Fruit fly (Drosophila melanogaster) whole organism, embryonic: ENCODE data around the gene unc-119.

Experiments used
- B-H2 ChIP-seq: fragments of 200-800 bp; sonication (Bioruptor generic); optimal IDR thresholded peaks from 2 replicates; lab custom pipeline; 2018; ENCODE audit warnings: missing biosample characterization, mild to moderate bottlenecking, missing genetic modification characterization
- BtbVII ChIP-seq: fragments of 200-800 bp; sonication (Bioruptor generic); optimal IDR thresholded peaks from 3 replicates; lab custom pipeline; 2017; ENCODE audit warnings: missing biosample characterization, mild to moderate bottlenecking, missing genetic modification characterization
- Bteb2 ChIP-seq: fragments of 200-800 bp; sonication (Bioruptor generic); optimal IDR thresholded peaks from 2 replicates; lab custom pipeline; 2016; ENCODE audit warnings: missing biosample characterization, missing genetic modification characterization
- CG10209 ChIP-seq: fragments of 200-800 bp; sonication (Bioruptor generic); optimal IDR thresholded peaks from 3 replicates; lab custom pipeline; 2017; ENCODE audit warnings: missing biosample characterization, mild to moderate bottlenecking, missing genetic modification characterization, missing genetic modification reagents
- CG1024 ChIP-seq: fragments of 200-800 bp; sonication (Bioruptor generic); IDR thresholded peaks from 2 replicates; pipeline ENCODE4 v1.3.6; 2022; ENCODE audit warnings: missing biosample characterization, missing genetic modification characterization
- CG10654 ChIP-seq: fragments of 200-800 bp; sonication (Bioruptor generic); optimal IDR thresholded peaks from 2 replicates; lab custom pipeline; 2016; ENCODE audit warnings: missing biosample characterization, missing genetic modification characterization
- CG12769 ChIP-seq: fragments of 200-800 bp; sonication (Bioruptor generic); optimal IDR thresholded peaks from 2 replicates; lab custom pipeline; 2019; ENCODE audit warnings: missing biosample characterization, mild to moderate bottlenecking, missing genetic modification characterization, moderate library complexity
- CG14965 ChIP-seq: fragments of 200-800 bp; sonication (Bioruptor generic); optimal IDR thresholded peaks from 2 replicates; lab custom pipeline; 2016; ENCODE audit warnings: missing biosample characterization, missing genetic modification characterization, borderline replicate concordance
- CG17802 ChIP-seq: fragments of 200-800 bp; sonication (Bioruptor generic); optimal IDR thresholded peaks from 2 replicates; lab custom pipeline; 2018; ENCODE audit warnings: missing biosample characterization, mild to moderate bottlenecking, missing genetic modification characterization, moderate library complexity
- CG2678 ChIP-seq: fragments of 200-800 bp; sonication (Bioruptor generic); optimal IDR thresholded peaks from 3 replicates; lab custom pipeline; 2019; ENCODE audit warnings: missing biosample characterization, mild to moderate bottlenecking, missing genetic modification characterization, moderate library complexity
- CG2875 ChIP-seq: fragments of 200-800 bp; sonication (Bioruptor generic); optimal IDR thresholded peaks from 2 replicates; lab custom pipeline; 2017; ENCODE audit warnings: missing biosample characterization, mild to moderate bottlenecking, missing genetic modification characterization, missing genetic modification reagents
- CG30020 ChIP-seq: fragments of 200-800 bp; optimal IDR thresholded peaks from 2 replicates; lab custom pipeline; 2019; ENCODE audit warnings: missing biosample characterization, mild to moderate bottlenecking, missing genetic modification characterization, moderate library complexity
- CG30431 ChIP-seq: fragments of 200-800 bp; sonication (Bioruptor generic); optimal IDR thresholded peaks from 2 replicates; lab custom pipeline; 2017; ENCODE audit warnings: missing biosample characterization, missing genetic modification characterization
- CG3407 ChIP-seq: fragments of 200-800 bp; sonication (Bioruptor generic); optimal IDR thresholded peaks from 2 replicates; lab custom pipeline; 2018; ENCODE audit warnings: missing biosample characterization, mild to moderate bottlenecking, missing genetic modification characterization
- CG34224 ChIP-seq: fragments of 200-800 bp; sonication (Bioruptor generic); IDR thresholded peaks from 3 replicates; pipeline ENCODE4 v1.3.6; 2022; ENCODE audit warnings: missing biosample characterization, missing genetic modification characterization; ENCODE audit not compliant: partially characterized antibody
- CG42726 ChIP-seq: fragments of 200-800 bp; sonication (Bioruptor generic); IDR thresholded peaks from 2 replicates; pipeline ENCODE4 v1.3.6; 2022; ENCODE audit warnings: missing biosample characterization, missing genetic modification characterization; ENCODE audit not compliant: partially characterized antibody
- CG4707 ChIP-seq: fragments of 200-800 bp; sonication (Bioruptor generic); optimal IDR thresholded peaks from 2 replicates; lab custom pipeline; 2018; ENCODE audit warnings: missing biosample characterization, mild to moderate bottlenecking, missing genetic modification characterization, moderate library complexity
- CG4730 ChIP-seq: fragments of 200-800 bp; sonication (Bioruptor generic); IDR thresholded peaks from 2 replicates; pipeline ENCODE4 v1.3.6; 2022; ENCODE audit warnings: missing biosample characterization, missing genetic modification characterization
- CG8290 ChIP-seq, 3 experiments: fragments of 200-800 bp; sonication (Bioruptor generic); optimal IDR thresholded peaks; 2 replicates each; lab custom pipeline; 2016 to 2019; ENCODE audit warnings: missing biosample characterization in 3 of 3, missing genetic modification characterization in 3 of 3, mild to moderate bottlenecking in 2 of 3, moderate library complexity in 1 of 3
- CG8944 ChIP-seq: fragments of 200-800 bp; sonication (Bioruptor generic); optimal IDR thresholded peaks from 3 replicates; lab custom pipeline; 2016; ENCODE audit warnings: missing biosample characterization, missing genetic modification characterization
- Doc2 ChIP-seq: fragments of 200-800 bp; sonication (Bioruptor generic); IDR thresholded peaks from 2 replicates; pipeline ENCODE4 v1.3.6; 2022; ENCODE audit warnings: missing biosample characterization, missing genetic modification characterization
- HLH4C ChIP-seq: fragments of 200-800 bp; sonication (Bioruptor generic); IDR thresholded peaks from 3 replicates; pipeline ENCODE4 v1.3.6; 2022; ENCODE audit warnings: missing biosample characterization, missing genetic modification characterization; ENCODE audit not compliant: partially characterized antibody
- Hr3 ChIP-seq: fragments of 200-800 bp; sonication (Bioruptor generic); optimal IDR thresholded peaks from 3 replicates; lab custom pipeline; 2016; ENCODE audit warnings: missing biosample characterization, missing genetic modification characterization
- Hr39 ChIP-seq: fragments of >200 bp; optimal IDR thresholded peaks from 2 replicates; lab custom pipeline; 2017
- Hsf ChIP-seq: fragments of 200-800 bp; sonication (Bioruptor generic); optimal IDR thresholded peaks from 3 replicates; lab custom pipeline; 2016; ENCODE audit warnings: missing biosample characterization, missing genetic modification characterization
- Mrtf ChIP-seq: fragments of 200-800 bp; sonication (Bioruptor generic); IDR thresholded peaks from 3 replicates; pipeline ENCODE4 v1.3.6; 2022; ENCODE audit warnings: missing biosample characterization, missing genetic modification characterization
- NC2α ChIP-seq: fragments of 200-800 bp; sonication (Bioruptor generic); optimal IDR thresholded peaks from 2 replicates; lab custom pipeline; 2016; ENCODE audit warnings: missing biosample characterization, missing genetic modification characterization
- Rx ChIP-seq: fragments of 200-800 bp; sonication (Bioruptor generic); IDR thresholded peaks from 2 replicates; pipeline ENCODE4 v1.3.6; 2022; ENCODE audit warnings: missing biosample characterization, missing genetic modification characterization
- Six4 ChIP-seq: fragments of 200-800 bp; sonication (Bioruptor generic); optimal IDR thresholded peaks from 2 replicates; lab custom pipeline; 2016; ENCODE audit warnings: missing biosample characterization, missing genetic modification characterization
- Trl ChIP-seq, 3 experiments: fragments of >200 bp in 2 of 3; fragments of 200-800 bp in 1 of 3; sonication (Bioruptor generic) in 1 of 3; optimal IDR thresholded peaks; 2 replicates in 1 of 3; 3 replicates in 2 of 3; lab custom pipeline; 2016 to 2017; ENCODE audit warnings: missing biosample characterization in 1 of 3, missing genetic modification characterization in 1 of 3
- Usf ChIP-seq: fragments of 200-800 bp; sonication (Bioruptor generic); optimal IDR thresholded peaks from 2 replicates; lab custom pipeline; 2017; ENCODE audit warnings: missing genotype, missing biosample characterization, missing genetic modification characterization
- corto ChIP-seq: fragments of 200-800 bp; sonication (Bioruptor generic); optimal IDR thresholded peaks from 2 replicates; lab custom pipeline; 2016; ENCODE audit warnings: missing biosample characterization, mild to moderate bottlenecking, missing genetic modification characterization, moderate library complexity
- dan ChIP-seq: fragments of 200-800 bp; sonication (Bioruptor generic); IDR thresholded peaks from 2 replicates; pipeline ENCODE4 v1.3.6; 2022; ENCODE audit warnings: missing biosample characterization, missing genetic modification characterization
- eve ChIP-seq, 2 experiments: fragments of >200 bp; optimal IDR thresholded peaks; 2 replicates each; lab custom pipeline; 2017; ENCODE audit warnings: missing biosample characterization in 2 of 2, missing genetic modification characterization in 2 of 2
- lbe ChIP-seq: fragments of 200-800 bp; sonication (Bioruptor generic); optimal IDR thresholded peaks from 2 replicates; lab custom pipeline; 2016; ENCODE audit warnings: missing biosample characterization, mild to moderate bottlenecking, missing genetic modification characterization
- onecut ChIP-seq: fragments of 200-800 bp; sonication (Bioruptor generic); IDR thresholded peaks from 2 replicates; pipeline ENCODE4 v1.3.6; 2022; ENCODE audit warnings: missing biosample characterization, missing genetic modification characterization
- pfk ChIP-seq: fragments of 200-800 bp; sonication (Bioruptor generic); optimal IDR thresholded peaks from 2 replicates; lab custom pipeline; 2018; ENCODE audit warnings: missing biosample characterization, mild to moderate bottlenecking, missing genetic modification characterization, moderate library complexity
- salm ChIP-seq: fragments of 200-800 bp; sonication (Bioruptor generic); optimal IDR thresholded peaks from 2 replicates; lab custom pipeline; 2018; ENCODE audit warnings: missing biosample characterization, mild to moderate bottlenecking, missing genetic modification characterization
- slp2 ChIP-seq: fragments of 200-800 bp; sonication (Bioruptor generic); optimal IDR thresholded peaks from 2 replicates; lab custom pipeline; 2016; ENCODE audit warnings: missing biosample characterization, missing genetic modification characterization
- stc ChIP-seq: fragments of 200-800 bp; sonication (Bioruptor generic); IDR thresholded peaks from 2 replicates; pipeline ENCODE4 v1.3.6; 2022; ENCODE audit warnings: missing biosample characterization, missing genetic modification characterization

The unc-119 gene

dm6 chrX:7323649-7324511 lies 32.8 kb upstream of the unc-119 start, which contains the start of the genes Atg5 and Dok (continued):
- TF ChIP-seq CG4707 (GFP tag; lab: Kevin White, UChicago) (no peak), corto (GFP tag; lab: Kevin White, UChicago) (no peak), CG8290 (GFP tag; optimal IDR thresholded peaks at IDR 0.05; lab: Kevin White, UChicago) (no peak), CG8290 (tag; optimal IDR thresholded peaks at IDR 0.05; lab: Kevin White, UChicago) (peak in 1 of 2 experiments; percentile 70), Rx (GFP tag; lab: Robert Waterston, UW) (no peak), dan (GFP tag; lab: Robert Waterston, UW) (no peak), stc (no peak), NC2α (GFP tag; lab: Kevin White, UChicago) (no peak), Hr39 (lab: Kevin White, UChicago) (no peak), lbe (GFP tag; lab: Kevin White, UChicago) (no peak), BtbVII (GFP tag; lab: Kevin White, UChicago) (no peak), Bteb2 (GFP tag; lab: Kevin White, UChicago) (no peak), Trl (optimal IDR thresholded peaks at IDR 0.05; lab: Kevin White, UChicago) (no peak), Trl (GFP tag; optimal IDR thresholded peaks at IDR 0.05; lab: Kevin White, UChicago) (no peak), onecut (GFP tag; lab: Robert Waterston, UW) (no peak), Mrtf (GFP tag; lab: Robert Waterston, UW) (no peak), HLH4C (GFP tag; lab: Robert Waterston, UW) (peak; percentile 64), slp2 (GFP tag; lab: Kevin White, UChicago) (no peak), CG8944 (GFP tag; lab: Kevin White, UChicago) (peak; percentile 27), Six4 (GFP tag; lab: Kevin White, UChicago) (no peak), CG30431 (no peak), CG12769 (tag; lab: Kevin White, UChicago) (no peak), CG30020 (tag; lab: Kevin White, UChicago) (peak; percentile 2), pfk (no peak), CG10209 (GFP tag; lab: Kevin White, UChicago) (peak; percentile 18), eve (GFP tag; optimal IDR thresholded peaks at IDR 0.05; lab: Kevin White, UChicago) (no peak), CG14965 (GFP tag; lab: Kevin White, UChicago) (no peak), CG17802 (tag; lab: Kevin White, UChicago) (no peak), CG2678 (tag; lab: Kevin White, UChicago) (peak; percentile 20), salm (tag; lab: Kevin White, UChicago) (no peak), CG3407 (no peak), CG42726 (GFP tag; lab: Robert Waterston, UW) (peak; percentile 55), CG4730 (no peak), Hsf (GFP tag; lab: Kevin White, UChicago) (no peak), CG10654 (no peak), Usf (no peak), Doc2 (GFP tag; lab: Robert Waterston, UW) (no peak), CG2875 (GFP tag; lab: Kevin White, UChicago) (no peak), B-H2 (GFP tag; lab: Kevin White, UChicago) (no peak), CG34224 (GFP tag; lab: Robert Waterston, UW) (peak; percentile 39; the same call in 2 of the 3 replicates), CG1024 (GFP tag; lab: Robert Waterston, UW) (0 out of 2 replicates have a peak, but pooled peaks have one; percentile 18), Hr3 (GFP tag; lab: Kevin White, UChicago) (peak; percentile 40)
- TF ChIP-seq, all 482 proteins: peak for 143
